Fruit fly (Drosophila melanogaster) whole organism, embryonic: ENCODE data around the gene Hand.

Source experiments
- Atf6 ChIP-seq: fragments of 200-800 bp; sonication (Bioruptor generic); IDR thresholded peaks from 2 replicates; pipeline ENCODE4 v1.3.6; 2022; ENCODE audit warnings: missing biosample characterization, missing genetic modification characterization
- Awh ChIP-seq: fragments of 200-800 bp; sonication (Bioruptor generic); IDR thresholded peaks from 2 replicates; pipeline ENCODE4, ENCODE4 v1.3.6; 2022; ENCODE audit warnings: missing biosample characterization, missing genetic modification characterization
- CG12104 ChIP-seq: fragments of 200-800 bp; sonication (Bioruptor generic); optimal IDR thresholded peaks from 3 replicates; lab custom pipeline; 2016; ENCODE audit warnings: missing biosample characterization, missing genetic modification characterization
- CG1233 ChIP-seq: fragments of 200-800 bp; sonication (Bioruptor generic); optimal IDR thresholded peaks from 4 replicates; lab custom pipeline; 2018; ENCODE audit warnings: missing biosample characterization, mild to moderate bottlenecking, missing genetic modification characterization
- CG12659 ChIP-seq: fragments of 200-800 bp; sonication (Bioruptor generic); optimal IDR thresholded peaks from 3 replicates; lab custom pipeline; 2017; ENCODE audit warnings: mild to moderate bottlenecking, missing biosample characterization, missing genetic modification reagents, missing genetic modification characterization
- CG13287 ChIP-seq: fragments of 200-800 bp; sonication (Bioruptor generic); IDR thresholded peaks from 2 replicates; pipeline ENCODE4 v1.3.6; 2022; ENCODE audit warnings: missing biosample characterization, missing genetic modification characterization; ENCODE audit not compliant: partially characterized antibody
- CG13894 ChIP-seq: fragments of 200-800 bp; sonication (Bioruptor generic); optimal IDR thresholded peaks from 3 replicates; lab custom pipeline; 2018; ENCODE audit warnings: missing biosample characterization, mild to moderate bottlenecking, missing genetic modification characterization, moderate library complexity
- CG15601 ChIP-seq: fragments of 200-800 bp; sonication (Bioruptor generic); optimal IDR thresholded peaks from 3 replicates; lab custom pipeline; 2019; ENCODE audit warnings: missing biosample characterization, mild to moderate bottlenecking, missing genetic modification characterization, moderate library complexity
- CG17186 ChIP-seq: fragments of 200-800 bp; sonication (Bioruptor generic); optimal IDR thresholded peaks from 3 replicates; lab custom pipeline; 2017; ENCODE audit warnings: missing biosample characterization, missing genetic modification reagents, missing genetic modification characterization
- CG17361 ChIP-seq: fragments of 200-800 bp; sonication (Bioruptor generic); IDR thresholded peaks from 3 replicates; pipeline ENCODE4 v1.3.6; 2022; ENCODE audit warnings: missing biosample characterization, missing genetic modification characterization
- CG17568 ChIP-seq: fragments of 200-800 bp; sonication (Bioruptor generic); optimal IDR thresholded peaks from 2 replicates; lab custom pipeline; 2018; ENCODE audit warnings: missing biosample characterization, mild to moderate bottlenecking, missing genetic modification characterization, moderate library complexity
- CG17829 ChIP-seq: fragments of 200-800 bp; optimal IDR thresholded peaks from 2 replicates; lab custom pipeline; 2019; ENCODE audit warnings: missing biosample characterization, mild to moderate bottlenecking, missing genetic modification characterization, moderate library complexity
- CG1832 ChIP-seq: fragments of 200-800 bp; sonication (Bioruptor generic); optimal IDR thresholded peaks from 2 replicates; lab custom pipeline; 2017; ENCODE audit warnings: missing biosample characterization, mild to moderate bottlenecking, missing genetic modification characterization, inconsistent platforms
- CG2120 ChIP-seq: fragments of 200-800 bp; sonication (Bioruptor generic); optimal IDR thresholded peaks from 3 replicates; lab custom pipeline; 2016; ENCODE audit warnings: missing biosample characterization, missing genetic modification characterization
- CG2712 ChIP-seq: fragments of 200-800 bp; optimal IDR thresholded peaks from 3 replicates; lab custom pipeline; 2019; ENCODE audit warnings: missing biosample characterization, mild to moderate bottlenecking, missing genetic modification characterization, moderate library complexity
- CG33213 ChIP-seq: fragments of 200-800 bp; sonication (Bioruptor generic); optimal IDR thresholded peaks from 3 replicates; lab custom pipeline; 2016; ENCODE audit warnings: missing biosample characterization, missing genetic modification characterization
- CG6683 ChIP-seq: fragments of 200-800 bp; sonication (Bioruptor generic); optimal IDR thresholded peaks from 2 replicates; lab custom pipeline; 2017; ENCODE audit warnings: missing biosample characterization, mild to moderate bottlenecking, missing genetic modification characterization, missing genetic modification reagents
- CG7963 ChIP-seq: fragments of 200-800 bp; sonication (Bioruptor generic); IDR thresholded peaks from 3 replicates; pipeline ENCODE4 v1.3.6; 2022; ENCODE audit warnings: missing biosample characterization, missing genetic modification characterization; ENCODE audit not compliant: partially characterized antibody
- CG8290 ChIP-seq, 3 experiments: fragments of 200-800 bp; sonication (Bioruptor generic); optimal IDR thresholded peaks; 2 replicates each; lab custom pipeline; 2016 to 2019; ENCODE audit warnings: missing biosample characterization in 3 of 3, missing genetic modification characterization in 3 of 3, mild to moderate bottlenecking in 2 of 3, moderate library complexity in 1 of 3
- CG9797 ChIP-seq: fragments of 200-800 bp; sonication (Bioruptor generic); optimal IDR thresholded peaks from 3 replicates; lab custom pipeline; 2018; ENCODE audit warnings: missing biosample characterization, mild to moderate bottlenecking, missing genetic modification characterization
- Chrac-16 ChIP-seq: fragments of 200-800 bp; sonication (Bioruptor generic); optimal IDR thresholded peaks from 3 replicates; lab custom pipeline; 2016; ENCODE audit warnings: missing biosample characterization, missing genetic modification characterization
- CoRest ChIP-seq: fragments of 200-800 bp; sonication (Bioruptor generic); optimal IDR thresholded peaks from 3 replicates; lab custom pipeline; 2018; ENCODE audit warnings: missing biosample characterization, mild to moderate bottlenecking, missing genetic modification characterization, moderate library complexity
- Dref ChIP-seq: fragments of 200-800 bp; sonication (Bioruptor generic); IDR thresholded peaks from 2 replicates; pipeline ENCODE4 v1.3.6; 2022; ENCODE audit warnings: missing biosample characterization, missing genetic modification characterization
- HLH54F ChIP-seq: fragments of 200-800 bp; sonication (Bioruptor generic); optimal IDR thresholded peaks from 3 replicates; lab custom pipeline; 2016; ENCODE audit warnings: missing biosample characterization, missing genetic modification characterization
- Hmr ChIP-seq: fragments of 200-800 bp; sonication (Bioruptor generic); optimal IDR thresholded peaks from 3 replicates; lab custom pipeline; 2017; ENCODE audit warnings: mild to moderate bottlenecking, missing biosample characterization, missing genetic modification reagents, missing genetic modification characterization
- Myb ChIP-seq: fragments of 200-800 bp; sonication (Bioruptor generic); optimal IDR thresholded peaks from 2 replicates; lab custom pipeline; 2016; ENCODE audit warnings: missing biosample characterization, missing genetic modification characterization
- Nf-YB ChIP-seq: fragments of 200-800 bp; sonication (Bioruptor generic); optimal IDR thresholded peaks from 3 replicates; lab custom pipeline; 2019; ENCODE audit warnings: missing biosample characterization, mild to moderate bottlenecking, missing genetic modification characterization, moderate library complexity
- Opbp ChIP-seq: fragments of 200-800 bp; sonication (Bioruptor generic); IDR thresholded peaks from 3 replicates; pipeline ENCODE4 v1.3.6; 2022; ENCODE audit warnings: missing biosample characterization, missing genetic modification characterization; ENCODE audit not compliant: partially characterized antibody
- Scr ChIP-seq: fragments of 200-800 bp; sonication (Bioruptor generic); IDR thresholded peaks from 2 replicates; pipeline ENCODE4 v1.3.6; 2022; ENCODE audit warnings: missing biosample characterization, missing genetic modification characterization; ENCODE audit not compliant: partially characterized antibody
- YL-1 ChIP-seq: fragments of 200-800 bp; sonication (Bioruptor generic); optimal IDR thresholded peaks from 3 replicates; lab custom pipeline; 2017; ENCODE audit warnings: missing biosample characterization, mild to moderate bottlenecking, missing genetic modification characterization
- chif ChIP-seq, 2 experiments: fragments of 200-800 bp; sonication (Bioruptor generic); optimal IDR thresholded peaks; 3 replicates each; lab custom pipeline; 2016; ENCODE audit warnings: missing biosample characterization in 2 of 2, missing genetic modification characterization in 2 of 2
- dati ChIP-seq: fragments of 200-800 bp; sonication (Bioruptor generic); IDR thresholded peaks from 2 replicates; pipeline ENCODE4 v1.3.6; 2022; ENCODE audit warnings: missing biosample characterization, missing genetic modification characterization
- ftz-f1 ChIP-seq: fragments of 200-800 bp; sonication (Bioruptor generic); optimal IDR thresholded peaks from 2 replicates; lab custom pipeline; 2016; ENCODE audit warnings: missing biosample characterization, missing genetic modification characterization
- gfzf ChIP-seq: fragments of 200-800 bp; sonication (Bioruptor generic); optimal IDR thresholded peaks from 2 replicates; lab custom pipeline; 2016; ENCODE audit warnings: missing biosample characterization, mild to moderate bottlenecking, missing genetic modification characterization, moderate library complexity
- klu ChIP-seq: fragments of 200-800 bp; sonication (Bioruptor generic); IDR thresholded peaks from 2 replicates; pipeline ENCODE4 v1.3.6; 2022; ENCODE audit warnings: missing biosample characterization, missing genetic modification characterization
- lilli ChIP-seq: fragments of 200-800 bp; sonication (Bioruptor generic); optimal IDR thresholded peaks from 3 replicates; lab custom pipeline; 2016; ENCODE audit warnings: missing biosample characterization, missing genetic modification characterization
- mam ChIP-seq: fragments of 200-800 bp; sonication (Bioruptor generic); optimal IDR thresholded peaks from 3 replicates; lab custom pipeline; 2016; ENCODE audit warnings: missing biosample characterization, missing genetic modification characterization
- mld ChIP-seq: fragments of 200-800 bp; sonication (Bioruptor generic); IDR thresholded peaks from 3 replicates; pipeline ENCODE4 v1.3.6; 2022; ENCODE audit warnings: missing biosample characterization, missing genetic modification characterization; ENCODE audit not compliant: partially characterized antibody
- nmo ChIP-seq: fragments of 200-800 bp; sonication (Bioruptor generic); optimal IDR thresholded peaks from 2 replicates; lab custom pipeline; 2018; ENCODE audit warnings: missing biosample characterization, mild to moderate bottlenecking, missing genetic modification characterization, moderate library complexity
- prd ChIP-seq, 3 experiments: fragments of >200 bp in 2 of 3; fragments of 200-800 bp in 1 of 3; sonication (Bioruptor generic) in 1 of 3; optimal IDR thresholded peaks in 2 of 3; IDR thresholded peaks in 1 of 3; 2 replicates in 2 of 3; 3 replicates in 1 of 3; pipeline versions ENCODE4 v1.3.6 to Lab custom; 2017 to 2022; ENCODE audit warnings: missing biosample characterization in 1 of 3, missing genetic modification characterization in 1 of 3
- pzg ChIP-seq: fragments of 200-800 bp; sonication (Bioruptor generic); optimal IDR thresholded peaks from 3 replicates; lab custom pipeline; 2018; ENCODE audit warnings: missing biosample characterization, mild to moderate bottlenecking, missing genetic modification characterization, moderate library complexity
- sc ChIP-seq, 3 experiments: fragments of >200 bp in 2 of 3; fragments of 200-800 bp in 1 of 3; sonication (Bioruptor generic) in 1 of 3; optimal IDR thresholded peaks; 2 replicates in 2 of 3; 3 replicates in 1 of 3; lab custom pipeline; 2017; ENCODE audit warnings: mild to moderate bottlenecking in 1 of 3, missing biosample characterization in 1 of 3, missing genetic modification characterization in 1 of 3, missing genetic modification reagents in 1 of 3
- sens ChIP-seq: fragments of 200-800 bp; sonication (Bioruptor generic); peaks from one replicate; lab custom pipeline; 2016; ENCODE audit warnings: missing biosample characterization, missing genetic modification characterization
- toy ChIP-seq: fragments of 200-800 bp; sonication (Bioruptor generic); IDR thresholded peaks from 2 replicates; pipeline ENCODE4 v1.3.6; 2022; ENCODE audit warnings: missing biosample characterization, missing genetic modification characterization
- trem ChIP-seq: fragments of 200-800 bp; optimal IDR thresholded peaks from 3 replicates; lab custom pipeline; 2019; ENCODE audit warnings: missing biosample characterization, mild to moderate bottlenecking, missing genetic modification characterization, moderate library complexity
- wdn ChIP-seq: fragments of 200-800 bp; sonication (Bioruptor generic); IDR thresholded peaks from 2 replicates; pipeline ENCODE4 v1.3.6; 2022; ENCODE audit warnings: missing biosample characterization, missing genetic modification characterization

The Hand gene

DNA sequence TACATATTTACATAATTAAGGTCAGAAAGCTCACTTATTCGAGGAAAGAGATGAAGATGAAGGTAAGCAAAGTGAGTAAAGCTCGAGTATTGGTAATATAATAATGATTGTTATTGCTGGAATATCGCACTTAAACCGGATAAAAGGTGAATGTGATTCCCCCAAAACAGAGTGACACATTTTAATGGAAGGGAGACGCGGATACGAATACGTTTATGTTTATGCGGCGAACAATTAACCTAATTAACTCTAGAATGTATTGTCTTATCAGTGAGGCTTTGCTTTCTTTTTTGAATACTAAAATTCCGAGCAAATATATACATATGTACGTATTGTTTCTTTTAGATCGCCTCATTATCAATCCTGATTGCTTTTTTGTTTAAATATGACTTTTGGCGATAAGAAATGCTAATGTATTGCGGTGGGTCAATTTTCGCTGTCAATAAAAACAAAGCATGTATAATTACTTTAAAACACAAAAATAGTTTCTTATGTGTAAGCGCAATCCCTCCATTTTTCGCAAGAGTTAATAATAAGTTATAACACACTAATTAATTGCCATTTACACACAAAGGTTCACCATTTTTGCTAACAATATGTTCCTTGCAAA lies 10.5 kb upstream of the Hand start:
- TF ChIP-seq klu (GFP tag; lab: Robert Waterston, UW) (no peak), sens (GFP tag; lab: Kevin White, UChicago) (peak; percentile 42), CG1233 (no peak), toy (GFP tag; lab: Robert Waterston, UW) (no peak), wdn (GFP tag; lab: Robert Waterston, UW) (no peak), Atf6 (GFP tag; lab: Robert Waterston, UW) (no peak)

DNA sequence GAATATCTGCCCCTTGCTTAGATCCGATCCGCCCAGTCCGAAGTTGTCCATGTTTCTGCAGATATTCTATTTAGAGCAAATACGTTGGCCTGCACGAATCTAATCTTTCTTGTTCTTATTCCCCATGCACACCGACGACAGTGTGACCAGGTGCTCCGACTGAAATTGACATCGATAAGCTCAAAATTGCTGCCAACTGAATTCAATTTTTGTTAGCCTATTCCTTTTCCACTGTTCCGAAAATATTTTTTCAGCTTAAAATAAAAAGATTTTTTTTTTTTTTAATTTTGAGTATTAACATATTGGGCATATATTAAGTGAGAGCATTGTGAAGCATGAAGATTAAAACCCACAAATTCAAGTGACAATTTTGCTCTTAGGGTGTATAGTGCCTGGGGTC lies 8.6 kb upstream of the Hand start, which contains the start of gene nmd:
nmd (minus strand) TSS at position 162 of the 400 bp plus-strand sequence.
- TF ChIP-seq lilli (GFP tag; lab: Kevin White, UChicago) (peak; percentile 28), CG9797 (peak; percentile 71), Dref (peak; percentile 59), ftz-f1 (GFP tag; lab: Kevin White, UChicago) (no peak), CG12659 (GFP tag; lab: Kevin White, UChicago) (peak; percentile 55), CG12104 (GFP tag; lab: Kevin White, UChicago) (no peak), mam (GFP tag; lab: Kevin White, UChicago) (peak; percentile 19), dati (no peak), CG2712 (tag; lab: Kevin White, UChicago) (peak; percentile 8), sc (optimal IDR thresholded peaks at IDR 0.05; lab: Kevin White, UChicago) (no peak), sc (GFP tag; optimal IDR thresholded peaks at IDR 0.05; lab: Kevin White, UChicago) (no peak), CG17568 (GFP tag; lab: Kevin White, UChicago) (no peak), CG17361 (0 out of 3 replicates have a peak, but pooled peaks have one; percentile 24), CG8290 (GFP tag; optimal IDR thresholded peaks at IDR 0.05; lab: Kevin White, UChicago) (peak; percentile 73), CG8290 (tag; optimal IDR thresholded peaks at IDR 0.05; lab: Kevin White, UChicago) (peak in 1 of 2 experiments; percentile 22), Hmr (GFP tag; lab: Kevin White, UChicago) (peak; percentile 32), pzg (peak; percentile 80), gfzf (peak; percentile 86), CG33213 (peak; percentile 49), prd (optimal IDR thresholded peaks at IDR 0.05; lab: Kevin White, UChicago) (no peak), prd (GFP tag; IDR thresholded peaks at IDR 0.05; lab: Robert Waterston, UW) (peak; percentile 4; the same call in 1 of the 3 replicates), HLH54F (GFP tag; lab: Kevin White, UChicago) (no peak), CG7963 (GFP tag; lab: Robert Waterston, UW) (no peak), Nf-YB (no peak), CG13287 (GFP tag; lab: Robert Waterston, UW) (peak; percentile 53), chif (GFP tag; optimal IDR thresholded peaks at IDR 0.05; lab: Kevin White, UChicago) (peak in 1 of 2 experiments; percentile 3), trem (tag; lab: Kevin White, UChicago) (peak; percentile 98), Opbp (no peak), Scr (GFP tag; lab: Robert Waterston, UW) (peak; percentile 19; the same call in 1 of the 2 replicates), nmo (GFP tag; lab: Kevin White, UChicago) (peak; percentile 41), CG2120 (GFP tag; lab: Kevin White, UChicago) (peak; percentile 33), CG13894 (tag; lab: Kevin White, UChicago) (peak; percentile 26), CoRest (tag; lab: Kevin White, UChicago) (peak; percentile 24), mld (no peak), Myb (GFP tag; lab: Kevin White, UChicago) (peak; percentile 20), Awh (GFP tag; lab: Robert Waterston, UW) (0 out of 2 replicates have a peak, but pooled peaks have one; percentile 28), Chrac-16 (peak; percentile 12), CG17186 (GFP tag; lab: Kevin White, UChicago) (peak; percentile 7), CG1832 (GFP tag; lab: Kevin White, UChicago) (no peak), CG6683 (no peak), YL-1 (GFP tag; lab: Kevin White, UChicago) (peak; percentile 64), CG15601 (tag; lab: Kevin White, UChicago) (peak; percentile 23), CG17829 (peak; percentile 13)
